Worm (Caenorhabditis elegans): ENCODE results near the gene Y57G11C.1147.

Y57G11C.1147 gene

DNA sequence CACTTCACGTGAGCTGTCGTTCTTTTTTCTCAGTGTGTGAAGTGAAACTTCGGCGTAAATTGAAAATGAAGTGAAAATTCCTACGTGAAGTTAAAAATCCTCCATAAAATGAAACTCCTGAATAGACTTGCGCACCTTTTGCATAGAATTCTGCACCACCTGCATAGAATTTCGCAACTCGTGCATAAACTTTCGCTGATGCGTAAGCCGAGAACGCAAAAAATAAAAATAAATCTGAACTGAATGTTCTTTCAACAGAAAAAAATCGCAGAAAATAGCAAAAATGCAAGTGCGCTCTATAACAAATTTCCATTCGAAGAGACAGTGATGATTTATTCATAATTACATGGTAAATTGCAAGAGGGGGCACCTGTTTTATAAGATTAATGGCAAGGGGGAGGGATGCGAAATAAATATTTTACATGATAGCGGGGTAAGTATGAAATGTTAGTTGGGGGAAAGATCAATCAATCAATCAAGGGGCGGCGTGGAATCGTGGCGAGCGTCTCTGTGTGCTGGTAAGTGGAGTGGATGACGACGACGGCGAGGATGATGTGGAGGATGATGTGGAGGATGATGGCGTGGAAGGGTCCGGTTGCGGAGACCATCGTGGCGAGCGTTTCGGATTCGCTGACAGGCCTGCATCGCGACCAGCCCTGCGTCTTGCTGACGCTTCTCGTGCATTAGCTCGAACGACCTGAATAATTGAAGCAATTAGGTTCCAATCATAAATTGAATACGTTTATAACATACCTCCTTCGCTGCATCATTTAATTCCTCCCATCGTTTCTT lies 23.8 kb downstream of the Y57G11C.1147 start, which contains the start of gene Y57G11C.36:
Gene Y57G11C.36, minus strand, starts transcription at position 502 of the 792 bp plus-strand sequence.
- no peak for TF ChIP-seq tbx-2 (tag; optimal IDR thresholded peaks at IDR 0.05)
- no peak for TF ChIP-seq dmd-4 (tag; optimal IDR thresholded peaks at IDR 0.05; ENCODE audit: borderline replicate concordance)
- no peak for TF ChIP-seq tbx-7 (tag; optimal IDR thresholded peaks at IDR 0.05)
- TF ChIP-seq pros-1 (tag; optimal IDR thresholded peaks at IDR 0.05): no peak

- TF ChIP-seq ahr-1 (tag; optimal IDR thresholded peaks at IDR 0.05): no peak
- TF ChIP-seq dve-1 (tag; optimal IDR thresholded peaks at IDR 0.05): no peak
- no peak for TF ChIP-seq dmd-4 (tag; optimal IDR thresholded peaks at IDR 0.05; ENCODE audit: borderline replicate concordance)
- TF ChIP-seq T23F11.4 (GFP tag; optimal IDR thresholded peaks at IDR 0.05): no peak
- no peak for TF ChIP-seq elt-2 (tag; optimal IDR thresholded peaks at IDR 0.05)
- no peak for TF ChIP-seq C38D4.7 (GFP tag; optimal IDR thresholded peaks at IDR 0.05)
- no peak for TF ChIP-seq ceh-14 (tag; optimal IDR thresholded peaks at IDR 0.05)
- TF ChIP-seq ceh-22 (tag; optimal IDR thresholded peaks at IDR 0.05): no peak
- TF ChIP-seq che-1 (tag; optimal IDR thresholded peaks at IDR 0.05): no peak
- TF ChIP-seq nhr-11 (tag; optimal IDR thresholded peaks at IDR 0.05): no peak
- no peak for TF ChIP-seq elt-4 (tag; optimal IDR thresholded peaks at IDR 0.05)
- no peak for TF ChIP-seq tbx-2 (tag; optimal IDR thresholded peaks at IDR 0.05)
- TF ChIP-seq pax-1 (tag; optimal IDR thresholded peaks at IDR 0.05): no peak
- TF ChIP-seq eyg-1 (tag; optimal IDR thresholded peaks at IDR 0.05): no peak
- no peak for TF ChIP-seq madf-2 (tag; optimal IDR thresholded peaks at IDR 0.05)
- no peak for TF ChIP-seq sdc-2 (tag; optimal IDR thresholded peaks at IDR 0.05)
- TF ChIP-seq ets-4 (tag; optimal IDR thresholded peaks at IDR 0.05): no peak
Observed at ce11 chrIV:14771325-14771724, 26.0 kb downstream of the Y57G11C.1147 start, which contains the start of gene degl-1. degl-1 (minus strand) TSS chrIV:14771425.

ce11 chrIV:14770663-14771062 lies 26.7 kb downstream of the Y57G11C.1147 start:
- TF ChIP-seq ceh-9 (tag; optimal IDR thresholded peaks at IDR 0.05): no peak
- no peak for TF ChIP-seq F13H6.1 (tag; optimal IDR thresholded peaks at IDR 0.05)
- TF ChIP-seq syd-9 (tag; optimal IDR thresholded peaks at IDR 0.05): no peak
- no peak for TF ChIP-seq pag-3 (tag; optimal IDR thresholded peaks at IDR 0.05; ENCODE audit: borderline replicate concordance)
- no peak for TF ChIP-seq pha-4 (tag; optimal IDR thresholded peaks at IDR 0.05)
- no peak for TF ChIP-seq ceh-19 (GFP tag; optimal IDR thresholded peaks at IDR 0.05)
- TF ChIP-seq dve-1 (tag; optimal IDR thresholded peaks at IDR 0.05): no peak
- TF ChIP-seq ceh-34 (tag; optimal IDR thresholded peaks at IDR 0.05): no peak
- no peak for TF ChIP-seq che-1 (tag; optimal IDR thresholded peaks at IDR 0.05)
- TF ChIP-seq ceh-14 (tag; optimal IDR thresholded peaks at IDR 0.05): no peak
- no peak for TF ChIP-seq mec-3 (tag; optimal IDR thresholded peaks at IDR 0.05; ENCODE audit: borderline replicate concordance)

- TF ChIP-seq nhr-11 (tag; optimal IDR thresholded peaks at IDR 0.05): no peak
- no peak for TF ChIP-seq T23F11.4 (GFP tag; optimal IDR thresholded peaks at IDR 0.05)
- TF ChIP-seq ref-2 (tag; optimal IDR thresholded peaks at IDR 0.05): no peak
- TF ChIP-seq npax-4 (tag; optimal IDR thresholded peaks at IDR 0.05): no peak
- TF ChIP-seq fkh-10 (GFP tag; optimal IDR thresholded peaks at IDR 0.05): no peak
- TF ChIP-seq ztf-16 (tag; optimal IDR thresholded peaks at IDR 0.05): no peak
- TF ChIP-seq dmd-4 (tag; optimal IDR thresholded peaks at IDR 0.05; ENCODE audit: borderline replicate concordance): no peak
- no peak for TF ChIP-seq pax-1 (tag; optimal IDR thresholded peaks at IDR 0.05)
- TF ChIP-seq pag-3 (tag; optimal IDR thresholded peaks at IDR 0.05; ENCODE audit: borderline replicate concordance): no peak
- TF ChIP-seq ceh-31 (tag; optimal IDR thresholded peaks at IDR 0.05): no peak
- no peak for TF ChIP-seq nfya-1 (tag; optimal IDR thresholded peaks at IDR 0.05)
- no peak for TF ChIP-seq ceh-9 (tag; optimal IDR thresholded peaks at IDR 0.05)
Observed at ce11 chrIV:14769218-14769835, 28.0 kb downstream of the Y57G11C.1147 start, which contains the start of gene Y57G11C.43. Y57G11C.43 (plus strand) TSS chrIV:14769441.
